Worm (Caenorhabditis elegans) whole organism, L3 larva: ENCODE data around the gene srh-295.

Source experiments
- ama-1 ChIP-seq: fragments of 150-350 bp; optimal IDR thresholded peaks from 2 replicates; lab custom pipeline; 2018
- egl-27 ChIP-seq: sonication (generic microtip); optimal IDR thresholded peaks from 4 replicates; lab custom pipeline; 2017; ENCODE audit warnings: missing biosample characterization, missing genetic modification reagents, missing genetic modification characterization
- fkh-10 ChIP-seq: sonication (generic microtip); optimal IDR thresholded peaks from 2 replicates; lab custom pipeline; 2017; ENCODE audit warnings: missing biosample characterization, missing genetic modification reagents, missing genetic modification characterization
- nhr-28 ChIP-seq: fragments of 150-350 bp; optimal IDR thresholded peaks from 2 replicates; lab custom pipeline; 2014; ENCODE audit warnings: missing biosample characterization, missing genetic modification characterization
- pha-4 ChIP-seq: fragments of 150-350 bp; optimal IDR thresholded peaks from 2 replicates; lab custom pipeline; 2014; ENCODE audit warnings: missing biosample characterization, missing genetic modification reagents, missing genetic modification characterization
- snpc-4 ChIP-seq: fragments of 150-350 bp; optimal IDR thresholded peaks from 2 replicates; lab custom pipeline; 2014; ENCODE audit warnings: missing biosample characterization, missing genetic modification characterization
- tbx-2 ChIP-seq: sonication (generic microtip); optimal IDR thresholded peaks from 2 replicates; lab custom pipeline; 2016; ENCODE audit warnings: mild to moderate bottlenecking, missing genetic modification characterization, missing compliant biosample characterization
- unc-39 ChIP-seq: sonication (generic microtip); optimal IDR thresholded peaks from 4 replicates; lab custom pipeline; 2017; ENCODE audit warnings: missing biosample characterization, missing genetic modification characterization

DNA sequence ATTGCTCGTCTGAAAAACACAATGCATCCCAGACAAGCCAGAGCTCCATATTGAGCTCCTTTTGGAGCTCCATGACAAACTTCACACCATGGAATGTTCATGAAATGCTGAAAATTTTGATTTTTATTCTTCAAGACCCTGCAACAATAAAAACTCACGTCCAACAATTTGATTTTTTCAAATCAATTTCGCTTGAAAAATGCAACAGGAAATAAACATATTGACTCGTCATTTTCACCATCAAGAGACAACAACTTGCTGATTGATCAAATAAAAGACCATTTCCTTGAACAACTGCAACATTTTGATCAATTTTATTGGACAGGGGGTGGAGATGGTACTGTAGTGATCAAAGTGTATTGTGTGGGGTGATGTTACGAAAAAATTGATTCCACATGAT is 39.3 kb downstream of the srh-295 start, which contains the start of gene nhr-269:
- no peak for TF ChIP-seq tbx-2
- no peak for TF ChIP-seq nhr-28
- TF ChIP-seq ama-1 (lab: Kevin White, UChicago): no peak
- TF ChIP-seq fkh-10: no peak
- TF ChIP-seq snpc-4 (tag; lab: Kevin White, UChicago): no peak
- no peak for TF ChIP-seq egl-27 (tag; lab: Kevin White, UChicago)
- TF ChIP-seq pha-4: no peak
- TF ChIP-seq unc-39 (tag; lab: Kevin White, UChicago): no peak
